Fruit fly (Drosophila melanogaster) whole organism, embryonic: ENCODE data around the gene CG31406.

Experiments used
- Atf-2 ChIP-seq: fragments of 200-800 bp; sonication (Bioruptor generic); optimal IDR thresholded peaks from 2 replicates; lab custom pipeline; 2016; ENCODE audit warnings: missing biosample characterization, missing genetic modification characterization
- Bdp1 ChIP-seq: fragments of 200-800 bp; sonication (Bioruptor generic); optimal IDR thresholded peaks from 3 replicates; lab custom pipeline; 2016; ENCODE audit warnings: missing biosample characterization, missing genetic modification characterization
- Bteb2 ChIP-seq: fragments of 200-800 bp; sonication (Bioruptor generic); optimal IDR thresholded peaks from 2 replicates; lab custom pipeline; 2016; ENCODE audit warnings: missing biosample characterization, missing genetic modification characterization
- CG10147 ChIP-seq: fragments of 200-800 bp; sonication (Bioruptor generic); optimal IDR thresholded peaks from 2 replicates; lab custom pipeline; 2019; ENCODE audit warnings: missing biosample characterization, mild to moderate bottlenecking, missing genetic modification characterization, moderate library complexity
- CG12071 ChIP-seq: fragments of 200-800 bp; sonication (Bioruptor generic); optimal IDR thresholded peaks from 3 replicates; lab custom pipeline; 2018; ENCODE audit warnings: missing biosample characterization, mild to moderate bottlenecking, missing genetic modification characterization
- CG12219 ChIP-seq: fragments of 200-800 bp; sonication (Bioruptor generic); optimal IDR thresholded peaks from 3 replicates; lab custom pipeline; 2018; ENCODE audit warnings: missing biosample characterization, mild to moderate bottlenecking, missing genetic modification characterization
- CG12769 ChIP-seq: fragments of 200-800 bp; sonication (Bioruptor generic); optimal IDR thresholded peaks from 2 replicates; lab custom pipeline; 2019; ENCODE audit warnings: missing biosample characterization, mild to moderate bottlenecking, missing genetic modification characterization, moderate library complexity
- CG13296 ChIP-seq: fragments of 200-800 bp; sonication (Bioruptor generic); optimal IDR thresholded peaks from 3 replicates; lab custom pipeline; 2018; ENCODE audit warnings: missing biosample characterization, mild to moderate bottlenecking, missing genetic modification characterization
- CG14667 ChIP-seq: fragments of 200-800 bp; sonication (Bioruptor generic); IDR thresholded peaks from 2 replicates; pipeline ENCODE4 v1.3.6; 2022; ENCODE audit warnings: missing biosample characterization, missing genetic modification characterization
- CG1647 ChIP-seq: fragments of 200-800 bp; sonication (Bioruptor generic); optimal IDR thresholded peaks from 3 replicates; lab custom pipeline; 2016; ENCODE audit warnings: missing biosample characterization, missing genetic modification characterization
- CG18476 ChIP-seq: fragments of 200-800 bp; sonication (Bioruptor generic); optimal IDR thresholded peaks from 2 replicates; lab custom pipeline; 2016; ENCODE audit warnings: missing biosample characterization, mild to moderate bottlenecking, missing genetic modification characterization
- CG2199 ChIP-seq: fragments of 200-800 bp; sonication (Bioruptor generic); IDR thresholded peaks from 3 replicates; pipeline ENCODE4 v1.3.6; 2022; ENCODE audit warnings: missing biosample characterization, missing genetic modification characterization
- CG2678 ChIP-seq: fragments of 200-800 bp; sonication (Bioruptor generic); optimal IDR thresholded peaks from 3 replicates; lab custom pipeline; 2019; ENCODE audit warnings: missing biosample characterization, mild to moderate bottlenecking, missing genetic modification characterization, moderate library complexity
- CG34422 ChIP-seq: fragments of 200-800 bp; sonication (Bioruptor generic); IDR thresholded peaks from 3 replicates; pipeline ENCODE4 v1.3.6; 2022; ENCODE audit warnings: missing biosample characterization, missing genetic modification characterization
- CG4328 ChIP-seq: fragments of 200-800 bp; sonication (Bioruptor generic); optimal IDR thresholded peaks from 3 replicates; lab custom pipeline; 2017; ENCODE audit warnings: missing biosample characterization, missing genetic modification reagents, missing genetic modification characterization
- CG6654 ChIP-seq: fragments of 200-800 bp; sonication (Bioruptor generic); optimal IDR thresholded peaks from 2 replicates; lab custom pipeline; 2017; ENCODE audit warnings: missing biosample characterization, mild to moderate bottlenecking, missing genetic modification characterization
- CG7786 ChIP-seq: fragments of 200-800 bp; sonication (Bioruptor generic); optimal IDR thresholded peaks from 2 replicates; lab custom pipeline; 2016; ENCODE audit warnings: missing biosample characterization, missing genetic modification characterization
- CG7987 ChIP-seq: fragments of 200-800 bp; sonication (Bioruptor generic); optimal IDR thresholded peaks from 2 replicates; lab custom pipeline; 2018; ENCODE audit warnings: missing biosample characterization, mild to moderate bottlenecking, missing genetic modification characterization, moderate library complexity
- CG8281 ChIP-seq: fragments of 200-800 bp; sonication (Bioruptor generic); optimal IDR thresholded peaks from 2 replicates; lab custom pipeline; 2018; ENCODE audit warnings: missing biosample characterization, mild to moderate bottlenecking, missing genetic modification characterization, moderate library complexity
- CG8290 ChIP-seq, 3 experiments: fragments of 200-800 bp; sonication (Bioruptor generic); optimal IDR thresholded peaks; 2 replicates each; lab custom pipeline; 2016 to 2019; ENCODE audit warnings: missing biosample characterization in 3 of 3, missing genetic modification characterization in 3 of 3, mild to moderate bottlenecking in 2 of 3, moderate library complexity in 1 of 3
- CG8359 ChIP-seq: fragments of 200-800 bp; sonication (Bioruptor generic); optimal IDR thresholded peaks from 2 replicates; lab custom pipeline; 2017; ENCODE audit warnings: missing biosample characterization, mild to moderate bottlenecking, missing genetic modification characterization, borderline replicate concordance
- CG8478 ChIP-seq: fragments of >200 bp; optimal IDR thresholded peaks from 2 replicates; lab custom pipeline; 2018
- Dek ChIP-seq: fragments of 200-800 bp; sonication (Bioruptor generic); optimal IDR thresholded peaks from 3 replicates; lab custom pipeline; 2019; ENCODE audit warnings: missing biosample characterization, mild to moderate bottlenecking, missing genetic modification characterization, moderate library complexity
- Dip2 ChIP-seq: fragments of 200-800 bp; sonication (Bioruptor generic); IDR thresholded peaks from 2 replicates; pipeline ENCODE4 v1.3.6; 2022; ENCODE audit warnings: missing biosample characterization, missing genetic modification characterization
- Ets97D ChIP-seq: fragments of 200-800 bp; sonication (Bioruptor generic); optimal IDR thresholded peaks from 3 replicates; lab custom pipeline; 2016; ENCODE audit warnings: missing biosample characterization, missing genetic modification characterization
- Hand ChIP-seq: fragments of 200-800 bp; sonication (Bioruptor generic); optimal IDR thresholded peaks from 2 replicates; lab custom pipeline; 2017; ENCODE audit warnings: mild to moderate bottlenecking, missing biosample characterization, missing genetic modification reagents, missing genetic modification characterization
- Hey ChIP-seq: fragments of 200-800 bp; sonication (Bioruptor generic); optimal IDR thresholded peaks from 3 replicates; lab custom pipeline; 2018; ENCODE audit warnings: missing biosample characterization, mild to moderate bottlenecking, missing genetic modification characterization
- Meics ChIP-seq: fragments of 200-800 bp; sonication (Bioruptor generic); optimal IDR thresholded peaks from 2 replicates; lab custom pipeline; 2017; ENCODE audit warnings: missing biosample characterization, mild to moderate bottlenecking, missing genetic modification characterization
- Oaz ChIP-seq: fragments of 200-800 bp; sonication (Bioruptor generic); IDR thresholded peaks from 2 replicates; pipeline ENCODE4 v1.3.6; 2022; ENCODE audit warnings: missing biosample characterization, missing genetic modification characterization
- PHDP ChIP-seq: fragments of 200-800 bp; sonication (Bioruptor generic); optimal IDR thresholded peaks from 3 replicates; lab custom pipeline; 2018; ENCODE audit warnings: missing biosample characterization, mild to moderate bottlenecking, missing genetic modification characterization, moderate library complexity
- Pdp1 ChIP-seq, 2 experiments: fragments of 200-800 bp; sonication (Bioruptor generic); optimal IDR thresholded peaks; 3 replicates each; lab custom pipeline; 2016; ENCODE audit warnings: missing biosample characterization in 2 of 2, missing genetic modification characterization in 2 of 2, mild to moderate bottlenecking in 1 of 2, moderate library complexity in 1 of 2
- Side ChIP-seq: fragments of 200-800 bp; sonication (Bioruptor generic); optimal IDR thresholded peaks from 2 replicates; lab custom pipeline; 2016; ENCODE audit warnings: missing biosample characterization, missing genetic modification characterization
- Sry-β ChIP-seq: fragments of 200-800 bp; sonication (Bioruptor generic); optimal IDR thresholded peaks from 2 replicates; lab custom pipeline; 2018; ENCODE audit warnings: missing biosample characterization, mild to moderate bottlenecking, missing genetic modification characterization, moderate library complexity
- ash1 ChIP-seq: fragments of 200-800 bp; sonication (Bioruptor generic); optimal IDR thresholded peaks from 2 replicates; lab custom pipeline; 2018; ENCODE audit warnings: missing biosample characterization, mild to moderate bottlenecking, missing genetic modification characterization
- chinmo ChIP-seq: fragments of 200-800 bp; sonication (Bioruptor generic); IDR thresholded peaks from 4 replicates; pipeline ENCODE4 v1.3.6; 2022; ENCODE audit warnings: missing biosample characterization, missing genetic modification characterization; ENCODE audit not compliant: partially characterized antibody
- chn ChIP-seq: fragments of 200-800 bp; sonication (Bioruptor generic); optimal IDR thresholded peaks from 2 replicates; lab custom pipeline; 2016; ENCODE audit warnings: missing biosample characterization, missing genetic modification characterization
- corto ChIP-seq: fragments of 200-800 bp; sonication (Bioruptor generic); optimal IDR thresholded peaks from 2 replicates; lab custom pipeline; 2016; ENCODE audit warnings: missing biosample characterization, mild to moderate bottlenecking, missing genetic modification characterization, moderate library complexity
- cwo ChIP-seq: fragments of 200-800 bp; sonication (Bioruptor generic); optimal IDR thresholded peaks from 3 replicates; lab custom pipeline; 2017; ENCODE audit warnings: missing biosample characterization, missing genetic modification characterization, mild to moderate bottlenecking, moderate library complexity, missing genetic modification reagents
- da ChIP-seq: fragments of 200-800 bp; sonication (Bioruptor generic); optimal IDR thresholded peaks from 2 replicates; lab custom pipeline; 2016; ENCODE audit warnings: missing biosample characterization, missing genetic modification characterization
- gro ChIP-seq: fragments of 200-800 bp; sonication (Bioruptor generic); optimal IDR thresholded peaks from 2 replicates; lab custom pipeline; 2016; ENCODE audit warnings: missing biosample characterization, missing genetic modification characterization
- jigr1 ChIP-seq: fragments of 200-800 bp; sonication (Bioruptor generic); IDR thresholded peaks from 3 replicates; pipeline ENCODE4 v1.3.6; 2022; ENCODE audit warnings: missing biosample characterization, missing genetic modification characterization
- lab ChIP-seq: fragments of 200-800 bp; sonication (Bioruptor generic); optimal IDR thresholded peaks from 3 replicates; lab custom pipeline; 2017; ENCODE audit warnings: missing biosample characterization, missing genetic modification characterization, mild to moderate bottlenecking, moderate library complexity, missing genetic modification reagents
- lilli ChIP-seq: fragments of 200-800 bp; sonication (Bioruptor generic); optimal IDR thresholded peaks from 3 replicates; lab custom pipeline; 2016; ENCODE audit warnings: missing biosample characterization, missing genetic modification characterization
- oc ChIP-seq: fragments of 200-800 bp; sonication (Bioruptor generic); optimal IDR thresholded peaks from 2 replicates; lab custom pipeline; 2018; ENCODE audit warnings: missing biosample characterization, mild to moderate bottlenecking, missing genetic modification characterization, moderate library complexity
- pros ChIP-seq: fragments of 200-800 bp; sonication (Bioruptor generic); optimal IDR thresholded peaks from 3 replicates; lab custom pipeline; 2019; ENCODE audit warnings: missing biosample characterization, mild to moderate bottlenecking, missing genetic modification characterization, moderate library complexity
- schlank ChIP-seq: fragments of 200-800 bp; sonication (Bioruptor generic); optimal IDR thresholded peaks from 2 replicates; lab custom pipeline; 2018; ENCODE audit warnings: missing biosample characterization, mild to moderate bottlenecking, missing genetic modification characterization
- sqz ChIP-seq: fragments of 200-800 bp; sonication (Bioruptor generic); optimal IDR thresholded peaks from 3 replicates; lab custom pipeline; 2018; ENCODE audit warnings: missing biosample characterization, mild to moderate bottlenecking, missing genetic modification characterization
- sr ChIP-seq: fragments of 200-800 bp; sonication (Bioruptor generic); IDR thresholded peaks from 3 replicates; pipeline ENCODE4 v1.3.6; 2022; ENCODE audit warnings: missing biosample characterization, missing genetic modification characterization
- sug ChIP-seq: fragments of 200-800 bp; optimal IDR thresholded peaks from 2 replicates; lab custom pipeline; 2019; ENCODE audit warnings: missing biosample characterization, mild to moderate bottlenecking, missing genetic modification characterization, moderate library complexity
- zen2 ChIP-seq: fragments of 200-800 bp; sonication (Bioruptor generic); IDR thresholded peaks from 3 replicates; pipeline ENCODE4 v1.3.6; 2022; ENCODE audit warnings: missing biosample characterization, missing genetic modification characterization; ENCODE audit not compliant: partially characterized antibody

CG31406 gene

dm6 chr3R:10390914-10391377, 42.4 kb downstream of the CG31406 start (continued):
- TF ChIP-seq CG8290 (GFP tag; optimal IDR thresholded peaks at IDR 0.05; lab: Kevin White, UChicago) (no peak), CG8290 (tag; optimal IDR thresholded peaks at IDR 0.05; lab: Kevin White, UChicago) (peak in 1 of 2 experiments; percentile 42), CG12219 (GFP tag; lab: Kevin White, UChicago) (no peak), Hey (tag; lab: Kevin White, UChicago) (peak; percentile 62), ash1 (GFP tag; lab: Kevin White, UChicago) (peak; percentile 23), Atf-2 (no peak), Sry-β (GFP tag; lab: Kevin White, UChicago) (no peak), Hand (GFP tag; lab: Kevin White, UChicago) (peak; percentile 23), CG7786 (GFP tag; lab: Kevin White, UChicago) (peak; percentile 23), CG8281 (tag; lab: Kevin White, UChicago) (peak; percentile 1), da (GFP tag; lab: Kevin White, UChicago) (no peak), CG13296 (GFP tag; lab: Kevin White, UChicago) (peak; percentile 72), lab (GFP tag; lab: Kevin White, UChicago) (peak; percentile 73), gro (GFP tag; lab: Kevin White, UChicago) (peak; percentile 62), Side (peak; percentile 30), schlank (tag; lab: Kevin White, UChicago) (peak; percentile 28), pros (GFP tag; lab: Kevin White, UChicago) (no peak), Bdp1 (GFP tag; lab: Kevin White, UChicago) (no peak), Oaz (GFP tag; lab: Robert Waterston, UW) (no peak), Dek (tag; lab: Kevin White, UChicago) (peak; percentile 7), CG4328 (GFP tag; lab: Kevin White, UChicago) (peak; percentile 35), zen2 (GFP tag; lab: Robert Waterston, UW) (no peak), lilli (no peak), cwo (GFP tag; lab: Kevin White, UChicago) (peak; percentile 98), CG7987 (GFP tag; lab: Kevin White, UChicago) (peak; percentile 11), Meics (GFP tag; lab: Kevin White, UChicago) (peak; percentile 26), sqz (peak; percentile 37), Dip2 (GFP tag; lab: Robert Waterston, UW) (no peak), chn (GFP tag; lab: Kevin White, UChicago) (no peak), CG18476 (GFP tag; lab: Kevin White, UChicago) (no peak), CG2199 (GFP tag; lab: Robert Waterston, UW) (no peak), Bteb2 (GFP tag; lab: Kevin White, UChicago) (no peak), CG8359 (no peak), chinmo (GFP tag; lab: Robert Waterston, UW) (0 out of 4 replicates have a peak, but pooled peaks have one; percentile 62), PHDP (peak; percentile 16), oc (no peak), CG1647 (GFP tag; lab: Kevin White, UChicago) (peak; percentile 30), CG6654 (GFP tag; lab: Kevin White, UChicago) (no peak), CG12769 (tag; lab: Kevin White, UChicago) (peak; percentile 3), CG10147 (GFP tag; lab: Kevin White, UChicago) (peak; percentile 23), corto (peak; percentile 41), CG12071 (GFP tag; lab: Kevin White, UChicago) (peak; percentile 28), CG14667 (no peak), sr (peak; percentile 64; the same call in 1 of the 3 replicates), Pdp1 (GFP tag; optimal IDR thresholded peaks at IDR 0.05; lab: Kevin White, UChicago) (peak in 1 of 2 experiments; percentile 65), CG2678 (tag; lab: Kevin White, UChicago) (peak; percentile 66), Ets97D (GFP tag; lab: Kevin White, UChicago) (peak; percentile 15), CG8478 (lab: Kevin White, UChicago) (no peak), jigr1 (GFP tag; lab: Robert Waterston, UW) (no peak), CG34422 (no peak), sug (peak; percentile 69)
